Fruit fly (Drosophila melanogaster): ENCODE data around the gene CG10646.

The CG10646 gene

dm6 chr3L:12495312-12495725 lies 8.4 kb downstream of the CG10646 start (continued):
- TF ChIP-seq HHEX (GFP tag; optimal IDR thresholded peaks at IDR 0.05) = peak; percentile 8
- 0 out of 2 replicates have a peak, but pooled peaks have one; percentile 11 for TF ChIP-seq ssp (GFP tag; IDR thresholded peaks at IDR 0.05)
- no peak for TF ChIP-seq peb (GFP tag; IDR thresholded peaks at IDR 0.05)
- TF ChIP-seq zfh1 (GFP tag; IDR thresholded peaks at IDR 0.05) = no peak
- no peak for TF ChIP-seq CG12744 (GFP tag; optimal IDR thresholded peaks at IDR 0.05)
- TF ChIP-seq inv (GFP tag; IDR thresholded peaks at IDR 0.05; ENCODE audit: partially characterized antibody) = no peak
- no peak for TF ChIP-seq sc (optimal IDR thresholded peaks at IDR 0.05)
- TF ChIP-seq sc (GFP tag; optimal IDR thresholded peaks at IDR 0.05) = no peak
- no peak for TF ChIP-seq CG12071 (GFP tag; optimal IDR thresholded peaks at IDR 0.05)
- peak; percentile 35 for TF ChIP-seq CG10209 (GFP tag; optimal IDR thresholded peaks at IDR 0.05)
- TF ChIP-seq B-H1 (GFP tag; IDR thresholded peaks at IDR 0.05) = no peak
- TF ChIP-seq Eip74EF (GFP tag; optimal IDR thresholded peaks at IDR 0.05) = peak in 1 of 2 experiments; percentile 5
- no peak for TF ChIP-seq lmd (GFP tag; IDR thresholded peaks at IDR 0.05)
- no peak for TF ChIP-seq Dfd (GFP tag; optimal IDR thresholded peaks at IDR 0.05)
- TF ChIP-seq CG17802 (tag; optimal IDR thresholded peaks at IDR 0.05) = no peak
- TF ChIP-seq ap (GFP tag; IDR thresholded peaks at IDR 0.05) = no peak
- TF ChIP-seq Hmx (GFP tag; optimal IDR thresholded peaks at IDR 0.05) = no peak
- no peak for TF ChIP-seq Sry-β (GFP tag; optimal IDR thresholded peaks at IDR 0.05)
- no peak for TF ChIP-seq CG16863 (GFP tag; optimal IDR thresholded peaks at IDR 0.05)
- no peak for TF ChIP-seq CG12236 (GFP tag; optimal IDR thresholded peaks at IDR 0.05)
- no peak for TF ChIP-seq seq (GFP tag; IDR thresholded peaks at IDR 0.05)
- TF ChIP-seq CG10979 (tag; optimal IDR thresholded peaks at IDR 0.05) = peak; percentile 54
- no peak for TF ChIP-seq mld (GFP tag; IDR thresholded peaks at IDR 0.05; ENCODE audit: partially characterized antibody)
- TF ChIP-seq PHDP (tag; optimal IDR thresholded peaks at IDR 0.05) = peak; percentile 46
- TF ChIP-seq bab2 (GFP tag; optimal IDR thresholded peaks at IDR 0.05) = peak; percentile 11
- TF ChIP-seq CG1832 (GFP tag; optimal IDR thresholded peaks at IDR 0.05) = no peak
- peak; percentile 4; the same call in 1 of the 2 replicates for TF ChIP-seq CG32532 (GFP tag; IDR thresholded peaks at IDR 0.05)
- no peak for TF ChIP-seq CG3995 (GFP tag; optimal IDR thresholded peaks at IDR 0.05)
- no peak for TF ChIP-seq Lpt (GFP tag; optimal IDR thresholded peaks at IDR 0.05)
- peak; percentile 65 for TF ChIP-seq sens (GFP tag)
- peak; percentile 36 for TF ChIP-seq Nf-YC (tag; optimal IDR thresholded peaks at IDR 0.05)
- TF ChIP-seq CG6654 (GFP tag; optimal IDR thresholded peaks at IDR 0.05) = no peak
- TF ChIP-seq insv (GFP tag; optimal IDR thresholded peaks at IDR 0.05) = no peak
- no peak for TF ChIP-seq br (optimal IDR thresholded peaks at IDR 0.05)
- no peak for TF ChIP-seq Fer2 (tag; optimal IDR thresholded peaks at IDR 0.05)
- peak; percentile 71 for TF ChIP-seq CG17361 (GFP tag; IDR thresholded peaks at IDR 0.05)
- no peak for TF ChIP-seq CG6791 (GFP tag; IDR thresholded peaks at IDR 0.05; ENCODE audit: partially characterized antibody)
- no peak for TF ChIP-seq CG17912 (GFP tag; optimal IDR thresholded peaks at IDR 0.05)
- 0 out of 2 replicates have a peak, but pooled peaks have one; percentile 11 for TF ChIP-seq CG32772 (GFP tag; IDR thresholded peaks at IDR 0.05)
- no peak for TF ChIP-seq CG43689 (GFP tag; IDR thresholded peaks at IDR 0.05)
- no peak for TF ChIP-seq Elba2 (GFP tag; optimal IDR thresholded peaks at IDR 0.05)
- TF ChIP-seq Dip3 (GFP tag; optimal IDR thresholded peaks at IDR 0.05) = no peak
- TF ChIP-seq Usf (GFP tag; optimal IDR thresholded peaks at IDR 0.05) = peak; percentile 34
- no peak for TF ChIP-seq Opbp (GFP tag; IDR thresholded peaks at IDR 0.05; ENCODE audit: partially characterized antibody)
- TF ChIP-seq gcm (GFP tag; optimal IDR thresholded peaks at IDR 0.05) = no peak
- TF ChIP-seq Drgx (GFP tag; IDR thresholded peaks at IDR 0.05) = peak; percentile 59
- no peak for TF ChIP-seq h (optimal IDR thresholded peaks at IDR 0.05)
- peak; percentile 7 for TF ChIP-seq CG10543 (GFP tag; optimal IDR thresholded peaks at IDR 0.05)
- TF ChIP-seq crol (GFP tag; IDR thresholded peaks at IDR 0.05) = no peak
- TF ChIP-seq Antp (GFP tag; optimal IDR thresholded peaks at IDR 0.05) = no peak
- TF ChIP-seq CG34422 (GFP tag; IDR thresholded peaks at IDR 0.05) = no peak
- TF ChIP-seq dimm (GFP tag; IDR thresholded peaks at IDR 0.05) = no peak
- TF ChIP-seq dati (GFP tag; IDR thresholded peaks at IDR 0.05) = no peak
